Worm (Caenorhabditis elegans) whole organism, L4 larva: ENCODE results near the gene ptr-25.

Experiments used
- D1046.2 ChIP-seq: fragments of 200-800 bp; sonication (Bioruptor generic); IDR thresholded peaks from 2 replicates; pipeline ENCODE4 v1.3.6; 2022; ENCODE audit warnings: missing genetic modification characterization, missing compliant biosample characterization
- F44E2.7 ChIP-seq: fragments of 200-800 bp; sonication (Bioruptor generic); IDR thresholded peaks from 2 replicates; pipeline ENCODE4 v2.1.2; 2022; ENCODE audit warnings: missing genetic modification characterization, missing compliant biosample characterization
- F49E8.2 ChIP-seq: sonication (generic microtip); optimal IDR thresholded peaks from 2 replicates; lab custom pipeline; 2016; ENCODE audit warnings: missing compliant biosample characterization, mild to moderate bottlenecking, missing genetic modification characterization, borderline replicate concordance
- T20F7.1 ChIP-seq: fragments of 200-800 bp; sonication (Bioruptor generic); optimal IDR thresholded peaks from 2 replicates; lab custom pipeline; 2018; ENCODE audit warnings: mild to moderate bottlenecking, missing genetic modification characterization, missing compliant biosample characterization
- T26A8.4 ChIP-seq: fragments of 200-800 bp; sonication (Bioruptor generic); IDR thresholded peaks from 2 replicates; pipeline ENCODE4 v1.3.6; 2022; ENCODE audit warnings: missing genetic modification characterization, missing compliant biosample characterization
- Y48G9A.11 ChIP-seq: fragments of 200-800 bp; sonication (Bioruptor generic); IDR thresholded peaks from 2 replicates; pipeline ENCODE4 v1.3.6; 2022; ENCODE audit warnings: missing genetic modification reagents, missing genetic modification characterization, missing compliant biosample characterization
- Y5F2A.4 ChIP-seq: fragments of 200-800 bp; sonication (Bioruptor generic); optimal IDR thresholded peaks from 2 replicates; lab custom pipeline; 2018; ENCODE audit warnings: mild to moderate bottlenecking, missing genetic modification characterization, missing compliant biosample characterization
- aha-1 ChIP-seq: fragments of 150-350 bp; peaks from one replicate; lab custom pipeline; 2014; ENCODE audit warnings: missing biosample characterization, missing genetic modification characterization
- ceh-20 ChIP-seq: fragments of 200-800 bp; sonication (Bioruptor generic); IDR thresholded peaks from 2 replicates; pipeline ENCODE4 v1.3.6; 2022; ENCODE audit warnings: missing genetic modification reagents, missing genetic modification characterization, missing compliant biosample characterization
- ceh-32 ChIP-seq: sonication (generic microtip); optimal IDR thresholded peaks from 2 replicates; lab custom pipeline; 2016; ENCODE audit warnings: mild to moderate bottlenecking, missing genetic modification characterization, missing compliant biosample characterization; ENCODE audit not compliant: poor library complexity
- ces-1 ChIP-seq: fragments of 150-350 bp; sonication (generic microtip); optimal IDR thresholded peaks from 4 replicates; lab custom pipeline; 2014; ENCODE audit warnings: missing biosample characterization, missing genetic modification reagents, missing genetic modification characterization
- dpl-1 ChIP-seq: fragments of 150-350 bp; optimal IDR thresholded peaks from 2 replicates; lab custom pipeline; 2014; ENCODE audit warnings: missing biosample characterization, missing genetic modification reagents, missing genetic modification characterization
- dve-1 ChIP-seq: sonication (generic microtip); optimal IDR thresholded peaks from 2 replicates; lab custom pipeline; 2017; ENCODE audit warnings: antibody characterized with exemption, mild to moderate bottlenecking, missing genetic modification characterization, missing compliant biosample characterization; ENCODE audit not compliant: insufficient read depth
- egl-27 ChIP-seq: sonication (generic microtip); optimal IDR thresholded peaks from 3 replicates; lab custom pipeline; 2017; ENCODE audit warnings: missing biosample characterization, missing genetic modification reagents, missing genetic modification characterization
- egl-43 ChIP-seq: fragments of 200-800 bp; sonication (Bioruptor generic); IDR thresholded peaks from 2 replicates; pipeline ENCODE4 v1.3.6; 2022; ENCODE audit warnings: missing genetic modification reagents, missing genetic modification characterization, missing compliant biosample characterization
- fkh-10 ChIP-seq: fragments of 150-350 bp; optimal IDR thresholded peaks from 2 replicates; lab custom pipeline; 2014; ENCODE audit warnings: missing biosample characterization, missing genetic modification reagents, missing genetic modification characterization
- hif-1 ChIP-seq, 2 experiments: sonication (generic microtip); optimal IDR thresholded peaks; 2 replicates each; lab custom pipeline; 2016 to 2017; ENCODE audit warnings: missing compliant biosample characterization in 2 of 2, missing genetic modification characterization in 2 of 2, missing genetic modification reagents in 2 of 2, missing genotype in 2 of 2, mild to moderate bottlenecking in 1 of 2
- hlh-11 ChIP-seq: fragments of 200-800 bp; sonication (Bioruptor generic); optimal IDR thresholded peaks from 2 replicates; lab custom pipeline; 2018; ENCODE audit warnings: mild to moderate bottlenecking, missing genetic modification characterization, missing compliant biosample characterization
- hlh-30 ChIP-seq: sonication (generic microtip); optimal IDR thresholded peaks from 2 replicates; lab custom pipeline; 2017; ENCODE audit warnings: antibody characterized with exemption, mild to moderate bottlenecking, missing genetic modification characterization, missing compliant biosample characterization; ENCODE audit not compliant: insufficient read depth
- lin-15B ChIP-seq: fragments of 150-350 bp; sonication (generic microtip); optimal IDR thresholded peaks from 3 replicates; lab custom pipeline; 2014; ENCODE audit warnings: missing biosample characterization, missing genetic modification characterization
- lin-29 ChIP-seq: fragments of 200-800 bp; sonication (Bioruptor generic); IDR thresholded peaks from 2 replicates; pipeline ENCODE4 v1.3.6; 2022; ENCODE audit warnings: missing genetic modification reagents, missing genetic modification characterization, missing compliant biosample characterization
- lin-39 ChIP-seq: fragments of 150-350 bp; optimal IDR thresholded peaks from 2 replicates; lab custom pipeline; 2014; ENCODE audit warnings: missing biosample characterization, missing genetic modification reagents, missing genetic modification characterization
- lsy-2 ChIP-seq, 2 experiments: fragments of 150-350 bp in 1 of 2; sonication (generic microtip) in 1 of 2; optimal IDR thresholded peaks; 2 replicates each; lab custom pipeline; 2014 to 2017; ENCODE audit warnings: missing biosample characterization in 2 of 2, missing genetic modification characterization in 2 of 2
- madf-5 ChIP-seq, 2 experiments: fragments of 200-800 bp; sonication (Bioruptor generic); IDR thresholded peaks; 2 replicates each; pipeline ENCODE4 v1.3.6; 2022; ENCODE audit warnings: missing compliant biosample characterization in 2 of 2, missing genetic modification characterization in 2 of 2
- mes-2 ChIP-seq: sonication (generic microtip); optimal IDR thresholded peaks from 2 replicates; lab custom pipeline; 2016; ENCODE audit warnings: missing genotype, mild to moderate bottlenecking, missing genetic modification characterization, missing compliant biosample characterization; ENCODE audit not compliant: poor library complexity, severe bottlenecking
- mxl-3 ChIP-seq: fragments of 200-800 bp; sonication (Bioruptor generic); optimal IDR thresholded peaks from 2 replicates; lab custom pipeline; 2018; ENCODE audit warnings: mild to moderate bottlenecking, missing genetic modification characterization, missing compliant biosample characterization
- nhr-10 ChIP-seq: fragments of 150-350 bp; optimal IDR thresholded peaks from 2 replicates; lab custom pipeline; 2014; ENCODE audit warnings: missing biosample characterization, missing genetic modification characterization
- nhr-102 ChIP-seq: sonication (generic microtip); optimal IDR thresholded peaks from 2 replicates; lab custom pipeline; 2016; ENCODE audit warnings: mild to moderate bottlenecking, missing genetic modification characterization, moderate library complexity, missing compliant biosample characterization
- nhr-11 ChIP-seq: fragments of 150-350 bp; optimal IDR thresholded peaks from 2 replicates; lab custom pipeline; 2014; ENCODE audit warnings: missing biosample characterization, missing genetic modification characterization
- nhr-111 ChIP-seq: fragments of 200-800 bp; sonication (Bioruptor generic); optimal IDR thresholded peaks from 2 replicates; lab custom pipeline; 2018; ENCODE audit warnings: mild to moderate bottlenecking, missing genetic modification characterization, missing compliant biosample characterization
- nhr-25 ChIP-seq: sonication (generic microtip); optimal IDR thresholded peaks from 2 replicates; lab custom pipeline; 2017; ENCODE audit warnings: missing genetic modification characterization, mild to moderate bottlenecking, missing compliant biosample characterization, antibody characterized with exemption, moderate library complexity, borderline replicate concordance; ENCODE audit not compliant: insufficient read depth
- nhr-42 ChIP-seq: fragments of 200-800 bp; sonication (Bioruptor generic); IDR thresholded peaks from 2 replicates; pipeline ENCODE4 v1.3.6; 2022; ENCODE audit warnings: missing genetic modification characterization, missing compliant biosample characterization
- nhr-48 ChIP-seq: sonication (generic microtip); optimal IDR thresholded peaks from 2 replicates; lab custom pipeline; 2016; ENCODE audit warnings: mild to moderate bottlenecking, missing genetic modification characterization, missing compliant biosample characterization
- nhr-6 ChIP-seq: fragments of 150-350 bp; optimal IDR thresholded peaks from 2 replicates; lab custom pipeline; 2014; ENCODE audit warnings: missing biosample characterization, missing genetic modification characterization
- pha-4 ChIP-seq, 2 experiments: fragments of 150-350 bp in 1 of 2; fragments of 200-800 bp in 1 of 2; sonication (Bioruptor generic) in 1 of 2; IDR thresholded peaks in 1 of 2; optimal IDR thresholded peaks in 1 of 2; 2 replicates each; pipeline versions ENCODE4 v1.3.6 to Lab custom; 2014 to 2022; ENCODE audit warnings: missing genetic modification characterization in 2 of 2, missing genetic modification reagents in 2 of 2, missing biosample characterization in 1 of 2, missing compliant biosample characterization in 1 of 2
- rbr-2 ChIP-seq: sonication (generic microtip); optimal IDR thresholded peaks from 2 replicates; lab custom pipeline; 2016; ENCODE audit warnings: missing genotype, missing genetic modification characterization, missing compliant biosample characterization
- tra-1 ChIP-seq: fragments of 200-800 bp; sonication (Bioruptor generic); IDR thresholded peaks from 2 replicates; pipeline ENCODE4 v1.3.6; 2022; ENCODE audit warnings: missing genetic modification reagents, missing genetic modification characterization, missing compliant biosample characterization
- unc-39 ChIP-seq: sonication (generic microtip); optimal IDR thresholded peaks from 2 replicates; lab custom pipeline; 2017; ENCODE audit warnings: missing biosample characterization, missing genetic modification characterization
- unc-62 ChIP-seq, 3 experiments: fragments of 150-350 bp in 1 of 3; sonication (generic microtip); optimal IDR thresholded peaks in 2 of 3; peaks in 1 of 3; 1 replicate in 1 of 3; 2 replicates in 2 of 3; lab custom pipeline; 2014 to 2017; ENCODE audit warnings: missing biosample characterization in 3 of 3, missing genetic modification characterization in 3 of 3, missing genetic modification reagents in 3 of 3, missing genotype in 1 of 3
- vab-7 ChIP-seq: fragments of 200-800 bp; sonication (Bioruptor generic); IDR thresholded peaks from 2 replicates; pipeline ENCODE4 v1.3.6; 2022; ENCODE audit warnings: missing genetic modification reagents, missing genetic modification characterization, missing compliant biosample characterization
- zag-1 ChIP-seq: fragments of 150-350 bp; optimal IDR thresholded peaks from 2 replicates; lab custom pipeline; 2014; ENCODE audit warnings: missing biosample characterization, missing genetic modification characterization
- zfp-2 ChIP-seq: sonication (generic microtip); optimal IDR thresholded peaks from 2 replicates; lab custom pipeline; 2016; ENCODE audit warnings: mild to moderate bottlenecking, missing genetic modification characterization, missing compliant biosample characterization

The ptr-25 gene

DNA sequence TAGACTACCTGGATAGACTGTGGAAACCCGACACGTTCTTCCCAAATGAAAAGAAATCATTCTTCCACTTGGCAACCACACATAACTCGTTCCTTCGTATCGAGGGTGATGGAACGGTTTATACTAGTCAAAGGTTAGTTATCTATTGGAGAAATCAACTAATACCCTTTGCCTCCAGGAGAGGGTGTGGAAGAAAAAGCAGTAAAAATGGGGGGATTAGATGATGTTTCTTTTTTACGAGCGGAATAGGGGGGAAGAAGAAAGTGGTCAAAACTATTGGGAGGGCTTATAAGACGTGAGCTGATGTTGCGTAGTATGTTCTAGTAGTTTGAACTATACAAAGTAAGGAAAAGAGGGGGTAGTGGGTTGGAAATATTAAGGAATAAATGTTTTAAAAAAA lies 35.1 kb downstream of the ptr-25 start:
- TF ChIP-seq ceh-32 = no peak
- TF ChIP-seq hlh-30 (tag; lab: Kevin White, UChicago) = no peak
- no peak for TF ChIP-seq zag-1 (tag; lab: Kevin White, UChicago)
- TF ChIP-seq nhr-10 = no peak

DNA sequence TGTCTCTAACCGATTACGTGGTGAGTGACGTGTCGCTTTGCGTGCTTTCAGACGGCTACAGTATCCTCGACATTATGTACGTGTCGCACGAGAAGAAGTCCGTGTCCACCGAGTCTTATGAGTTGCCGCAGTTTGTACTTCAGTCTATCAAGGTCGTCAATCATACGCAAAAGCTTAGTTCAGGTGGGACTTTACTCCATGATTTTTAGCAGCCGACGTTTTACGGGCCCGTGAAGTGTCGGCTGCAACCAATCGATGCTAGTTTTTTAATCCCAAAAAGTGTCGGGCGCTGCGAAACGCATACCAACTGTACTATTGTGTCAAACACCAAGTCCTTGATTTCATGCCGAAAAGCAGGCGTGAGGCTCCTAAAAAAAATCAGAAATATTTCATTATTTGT lies 36.9 kb downstream of the ptr-25 start:
- TF ChIP-seq Y5F2A.4 = no peak
- no peak for TF ChIP-seq D1046.2 (GFP tag; lab: Robert Waterston, UW)
- no peak for TF ChIP-seq Y48G9A.11 (GFP tag; lab: Robert Waterston, UW)
- TF ChIP-seq nhr-111 (GFP tag; lab: Kevin White, UChicago) = no peak
- TF ChIP-seq F49E8.2 (tag; lab: Kevin White, UChicago) = no peak
- TF ChIP-seq T26A8.4 = no peak
- no peak for TF ChIP-seq lsy-2 (tag; optimal IDR thresholded peaks at IDR 0.05; lab: Kevin White, UChicago)
- TF ChIP-seq fkh-10 (GFP tag; lab: Kevin White, UChicago) = no peak
- no peak for TF ChIP-seq egl-27 (tag; lab: Kevin White, UChicago)
- TF ChIP-seq F44E2.7 (GFP tag; lab: Robert Waterston, UW) = no peak

DNA sequence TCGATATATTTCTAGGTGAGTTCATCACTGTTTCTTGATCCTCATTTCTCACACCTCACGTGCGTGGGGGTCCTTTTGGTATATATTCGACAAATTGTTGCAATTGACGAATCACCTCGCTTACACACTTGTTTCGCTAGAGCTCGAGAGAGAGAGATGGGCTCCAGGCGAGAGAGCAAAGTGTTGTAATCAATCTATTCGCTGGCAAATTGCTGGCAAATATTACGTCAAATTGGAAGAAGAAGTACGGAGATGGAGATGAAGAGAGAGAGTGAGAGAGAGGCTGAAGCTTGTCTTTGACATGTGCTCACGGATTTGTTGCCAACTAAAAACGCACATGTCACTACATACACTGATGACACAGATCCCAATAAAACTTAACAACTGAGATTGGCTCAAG lies 38.0 kb downstream of the ptr-25 start:
- TF ChIP-seq ces-1 (GFP tag; lab: Kevin White, UChicago) (no peak), mxl-3 (GFP tag; lab: Kevin White, UChicago) (peak; percentile 50), hlh-11 (peak; percentile 27), lin-29 (GFP tag; lab: Robert Waterston, UW) (no peak), ceh-32 (no peak), rbr-2 (tag; lab: Kevin White, UChicago) (no peak), madf-5 (GFP tag; IDR thresholded peaks at IDR 0.05; lab: Robert Waterston, UW) (no peak), pha-4 (GFP tag; IDR thresholded peaks at IDR 0.05; lab: Robert Waterston, UW) (no peak), pha-4 (tag; optimal IDR thresholded peaks at IDR 0.05; lab: Kevin White, UChicago) (no peak), hif-1 (tag; optimal IDR thresholded peaks at IDR 0.05; lab: Kevin White, UChicago) (no peak), unc-62 (GFP tag; optimal IDR thresholded peaks at IDR 0.05 in 1 of 2; lab: Kevin White, UChicago) (peak in 1 of 2 experiments; percentile 48), unc-62 (tag; optimal IDR thresholded peaks at IDR 0.05; lab: Kevin White, UChicago) (no peak), unc-39 (tag; lab: Kevin White, UChicago) (no peak), aha-1 (peak; percentile 82), nhr-111 (GFP tag; lab: Kevin White, UChicago) (no peak), lin-15B (no peak), mes-2 (tag; lab: Kevin White, UChicago) (peak; percentile 4), nhr-11 (peak; percentile 67)

DNA sequence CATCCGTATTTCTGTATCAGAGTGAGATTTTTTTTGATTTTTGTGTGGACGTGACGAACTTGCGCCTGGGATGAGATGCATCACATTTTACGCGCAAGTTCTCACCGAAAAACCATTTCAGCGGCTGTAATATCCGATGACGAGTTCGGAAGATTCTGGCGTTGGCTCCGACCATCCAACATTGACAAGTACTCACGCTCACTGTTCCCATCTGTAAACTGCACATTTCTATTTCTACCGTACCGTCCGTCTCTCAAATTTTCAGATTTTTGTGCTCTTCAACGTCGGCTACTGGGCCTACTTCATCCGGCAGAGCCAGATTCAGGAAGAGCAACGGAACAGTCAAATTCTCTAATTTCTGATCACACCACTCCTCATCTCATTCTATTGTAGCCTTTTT lies 39.5 kb downstream of the ptr-25 start:
- TF ChIP-seq nhr-42 (GFP tag; lab: Robert Waterston, UW) (0 out of 2 replicates have a peak, but pooled peaks have one; percentile 37), T20F7.1 (GFP tag; lab: Kevin White, UChicago) (no peak), unc-62 (GFP tag; optimal IDR thresholded peaks at IDR 0.05 in 1 of 2; lab: Kevin White, UChicago) (peak in 1 of 2 experiments; percentile 53), unc-62 (tag; optimal IDR thresholded peaks at IDR 0.05; lab: Kevin White, UChicago) (no peak)

DNA sequence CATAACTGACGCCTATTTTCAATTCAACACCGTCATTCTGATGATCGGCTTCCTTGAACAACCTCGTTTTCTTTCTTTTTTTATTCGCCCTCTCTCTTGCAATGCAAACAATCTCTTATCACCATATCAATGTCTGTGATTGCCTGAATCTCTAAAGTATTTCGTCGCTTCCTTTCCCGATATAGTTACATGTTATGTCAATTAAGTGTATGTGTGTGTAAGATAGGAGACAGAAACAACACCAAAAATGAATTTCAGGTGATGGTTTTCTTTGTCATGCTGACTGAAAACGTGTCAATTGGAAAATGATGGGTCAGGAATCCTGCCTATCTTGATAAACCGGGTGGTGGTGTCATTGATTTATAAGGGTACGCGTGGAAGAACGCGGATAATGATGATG lies 45.4 kb downstream of the ptr-25 start:
- TF ChIP-seq nhr-10 (no peak), lsy-2 (tag; optimal IDR thresholded peaks at IDR 0.05; lab: Kevin White, UChicago) (peak in 1 of 2 experiments; percentile 38), Y5F2A.4 (no peak), unc-39 (tag; lab: Kevin White, UChicago) (no peak), tra-1 (GFP tag; lab: Robert Waterston, UW) (peak; percentile 87), egl-27 (tag; lab: Kevin White, UChicago) (no peak), hlh-11 (peak; percentile 94), ceh-20 (0 out of 2 replicates have a peak, but pooled peaks have one; percentile 17), nhr-6 (peak; percentile 58), zfp-2 (no peak), lin-39 (no peak), nhr-48 (tag; lab: Kevin White, UChicago) (peak; percentile 69), nhr-102 (tag; lab: Kevin White, UChicago) (peak; percentile 44), dpl-1 (GFP tag; lab: Kevin White, UChicago) (peak; percentile 28), vab-7 (no peak), egl-43 (no peak), nhr-25 (no peak), dve-1 (tag; lab: Kevin White, UChicago) (peak; percentile 86)
